Fruit fly (Drosophila melanogaster) whole organism, adult: ENCODE data around the gene Antdh.

Source experiments
- CG1620 ChIP-seq: fragments of 200-800 bp; sonication (Bioruptor generic); optimal IDR thresholded peaks from 2 replicates; lab custom pipeline; 2016; ENCODE audit warnings: missing biosample characterization, missing genetic modification characterization
- CG5204 ChIP-seq: fragments of 200-800 bp; sonication (Bioruptor generic); optimal IDR thresholded peaks from 2 replicates; lab custom pipeline; 2016; ENCODE audit warnings: missing biosample characterization, missing genetic modification characterization
- CG7045 ChIP-seq: fragments of 200-800 bp; sonication (Bioruptor generic); optimal IDR thresholded peaks from 2 replicates; lab custom pipeline; 2017; ENCODE audit warnings: missing biosample characterization, mild to moderate bottlenecking, missing genetic modification characterization
- Clk ChIP-seq: fragments of 200-800 bp; sonication (Bioruptor generic); optimal IDR thresholded peaks from 2 replicates; lab custom pipeline; 2017; ENCODE audit warnings: missing biosample characterization, missing genetic modification characterization
- bab1 ChIP-seq: fragments of 200-800 bp; sonication (Bioruptor generic); optimal IDR thresholded peaks from 3 replicates; lab custom pipeline; 2019; ENCODE audit warnings: missing biosample characterization, mild to moderate bottlenecking, missing genetic modification characterization, moderate library complexity
- cic ChIP-seq: fragments of 200-800 bp; sonication (Bioruptor generic); optimal IDR thresholded peaks from 2 replicates; lab custom pipeline; 2017; ENCODE audit warnings: missing biosample characterization, mild to moderate bottlenecking, missing genetic modification characterization, moderate library complexity
- cnc ChIP-seq, 2 experiments: fragments of >200 bp; optimal IDR thresholded peaks; 2 replicates each; lab custom pipeline; 2017
- kay ChIP-seq: fragments of 200-800 bp; sonication (Bioruptor generic); peaks from one replicate; lab custom pipeline; 2016; ENCODE audit warnings: missing biosample characterization, missing genetic modification characterization, borderline replicate concordance
- pad ChIP-seq: fragments of 200-800 bp; sonication (Bioruptor generic); optimal IDR thresholded peaks from 3 replicates; lab custom pipeline; 2017; ENCODE audit warnings: missing biosample characterization, missing genetic modification characterization, mild to moderate bottlenecking, moderate library complexity, missing genetic modification reagents
- tj ChIP-seq: fragments of 200-800 bp; sonication (Bioruptor generic); optimal IDR thresholded peaks from 3 replicates; lab custom pipeline; 2017; ENCODE audit warnings: missing biosample characterization, mild to moderate bottlenecking, missing genetic modification characterization, moderate library complexity

- TF ChIP-seq bab1 (GFP tag; lab: Kevin White, UChicago), result no peak
- TF ChIP-seq tj (GFP tag; lab: Kevin White, UChicago), result no peak
- no peak for TF ChIP-seq pad (GFP tag; lab: Kevin White, UChicago)
- TF ChIP-seq cic, result no peak
- TF ChIP-seq Clk, result no peak
- no peak for TF ChIP-seq CG1620 (GFP tag; lab: Kevin White, UChicago)
- TF ChIP-seq CG7045 (GFP tag; lab: Kevin White, UChicago), result no peak
- TF ChIP-seq cnc (optimal IDR thresholded peaks at IDR 0.05; lab: Kevin White, UChicago), result no peak
- TF ChIP-seq CG5204, result no peak
- no peak for TF ChIP-seq kay (GFP tag; lab: Kevin White, UChicago)
Measured at dm6 chrX:11143820-11144219, 25.0 kb downstream of the Antdh start, which contains the start of gene CG15201.
